Worm (Caenorhabditis elegans): ENCODE data around the gene F47B8.5.

F47B8.5 gene

DNA sequence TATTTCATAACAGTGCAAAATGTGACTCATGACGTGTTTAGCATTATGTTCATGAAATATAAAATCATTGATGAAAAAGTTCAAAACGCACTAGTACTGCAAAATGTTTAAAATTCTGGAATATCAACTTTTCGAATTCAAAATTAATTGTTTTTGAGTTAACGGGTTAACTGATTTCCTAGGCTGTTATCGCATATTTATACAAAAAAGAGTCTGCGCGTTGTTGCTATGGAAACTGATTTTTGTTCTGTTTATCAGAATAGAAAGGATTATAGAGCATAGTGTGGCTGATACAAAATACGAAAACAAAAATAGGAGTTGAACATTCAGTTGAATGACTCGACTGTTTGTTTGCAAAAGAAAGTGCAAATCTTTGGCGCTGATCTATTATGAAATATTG is 10.1 kb downstream of the F47B8.5 start:
- TF ChIP-seq tbx-8 (GFP tag; optimal IDR thresholded peaks at IDR 0.05) = no peak
- TF ChIP-seq ceh-83 (GFP tag; optimal IDR thresholded peaks at IDR 0.05) = no peak
- no peak for TF ChIP-seq elt-1 (tag; optimal IDR thresholded peaks at IDR 0.05; ENCODE audit: borderline replicate concordance, insufficient read depth)
- no peak for TF ChIP-seq mls-2 (tag; optimal IDR thresholded peaks at IDR 0.05)
- no peak for TF ChIP-seq pha-4 (tag; optimal IDR thresholded peaks at IDR 0.05)
- TF ChIP-seq sem-2 (GFP tag; optimal IDR thresholded peaks at IDR 0.05) = no peak
- no peak for TF ChIP-seq ceh-39 (tag; optimal IDR thresholded peaks at IDR 0.05)
- no peak for TF ChIP-seq snpc-4 (tag; optimal IDR thresholded peaks at IDR 0.05)
- no peak for TF ChIP-seq mab-5 (tag; optimal IDR thresholded peaks at IDR 0.05)
- no peak for TF ChIP-seq flh-1 (GFP tag; optimal IDR thresholded peaks at IDR 0.05)
- no peak for TF ChIP-seq ztf-11 (tag; optimal IDR thresholded peaks at IDR 0.05)
- TF ChIP-seq lin-32 (GFP tag; optimal IDR thresholded peaks at IDR 0.05) = no peak

DNA sequence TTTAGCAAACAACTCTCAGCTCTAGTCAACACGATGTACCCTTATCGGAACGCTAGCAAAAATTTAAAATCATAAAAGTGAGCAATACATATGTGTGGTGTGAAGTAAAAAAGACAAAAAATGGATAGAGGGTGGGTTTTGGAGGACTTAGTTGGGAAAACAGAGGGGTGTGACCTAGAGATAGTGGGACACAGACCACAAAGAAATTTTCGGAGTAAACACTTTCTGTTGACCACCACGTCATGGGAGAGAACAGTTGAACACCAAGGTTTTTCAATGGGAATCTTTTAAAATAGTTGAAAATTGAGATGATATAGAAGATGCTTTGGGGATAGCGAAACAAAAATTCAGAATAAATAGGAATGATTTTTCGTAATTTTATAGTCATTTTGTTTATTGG is 10.5 kb downstream of the F47B8.5 start:
- TF ChIP-seq pha-4 (tag; optimal IDR thresholded peaks at IDR 0.05) = no peak
- TF ChIP-seq mep-1 (tag; optimal IDR thresholded peaks at IDR 0.05) = no peak
- no peak for TF ChIP-seq nhr-28 (tag; optimal IDR thresholded peaks at IDR 0.05)
- TF ChIP-seq snpc-4 (tag; optimal IDR thresholded peaks at IDR 0.05) = no peak
- TF ChIP-seq cnd-1 (tag; optimal IDR thresholded peaks at IDR 0.05) = no peak
- no peak for TF ChIP-seq elt-3 (tag; optimal IDR thresholded peaks at IDR 0.05)
- TF ChIP-seq ceh-83 (GFP tag; optimal IDR thresholded peaks at IDR 0.05) = no peak
- no peak for TF ChIP-seq mls-2 (tag; optimal IDR thresholded peaks at IDR 0.05)
- no peak for TF ChIP-seq tbx-8 (GFP tag; optimal IDR thresholded peaks at IDR 0.05)
- no peak for TF ChIP-seq ceh-43 (GFP tag; optimal IDR thresholded peaks at IDR 0.05)
- TF ChIP-seq lin-13 (tag; optimal IDR thresholded peaks at IDR 0.05) = no peak
- TF ChIP-seq sptf-1 (tag; optimal IDR thresholded peaks at IDR 0.05) = no peak
- no peak for TF ChIP-seq unc-62 (GFP tag; optimal IDR thresholded peaks at IDR 0.05)
- TF ChIP-seq bed-3 (GFP tag; optimal IDR thresholded peaks at IDR 0.05) = no peak
- no peak for TF ChIP-seq lin-32 (GFP tag; optimal IDR thresholded peaks at IDR 0.05)
- TF ChIP-seq ztf-11 (tag; optimal IDR thresholded peaks at IDR 0.05) = no peak
- no peak for TF ChIP-seq nhr-237 (tag; optimal IDR thresholded peaks at IDR 0.05)
- TF ChIP-seq ham-2 (GFP tag; optimal IDR thresholded peaks at IDR 0.05) = no peak
- no peak for TF ChIP-seq flh-1 (GFP tag; optimal IDR thresholded peaks at IDR 0.05)

DNA sequence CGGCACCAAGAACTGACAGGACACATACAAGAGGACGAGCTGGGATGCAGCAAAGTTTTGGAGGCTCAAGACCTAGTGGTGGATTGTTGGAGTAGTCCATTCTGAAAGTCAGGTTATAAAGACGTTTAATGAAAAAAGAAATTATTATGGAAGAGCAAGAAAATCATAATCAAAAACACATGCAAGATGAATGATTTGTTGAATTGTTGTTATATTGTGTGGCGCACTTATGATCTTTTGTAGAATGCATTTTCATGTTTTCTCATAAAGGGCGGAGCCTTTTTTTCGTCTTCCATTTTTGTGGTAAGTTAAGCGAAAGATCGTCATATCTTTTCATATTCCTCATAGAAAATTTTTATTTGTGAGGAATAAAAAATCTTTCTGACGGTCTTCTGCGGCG is 11.2 kb downstream of the F47B8.5 start, which contains the start of gene F47B8.2:
TSS of gene F47B8.2 (minus strand) at position 101 of the 400 bp plus-strand sequence.
- TF ChIP-seq cnd-1 (tag; optimal IDR thresholded peaks at IDR 0.05) (no peak), mls-2 (tag; optimal IDR thresholded peaks at IDR 0.05) (no peak), elt-3 (tag; optimal IDR thresholded peaks at IDR 0.05) (no peak), flh-1 (GFP tag; optimal IDR thresholded peaks at IDR 0.05) (no peak), tbx-8 (GFP tag; optimal IDR thresholded peaks at IDR 0.05) (no peak), ztf-11 (tag; optimal IDR thresholded peaks at IDR 0.05) (no peak), blmp-1 (tag; optimal IDR thresholded peaks at IDR 0.05) (no peak), snpc-4 (tag; optimal IDR thresholded peaks at IDR 0.05) (no peak), lin-32 (GFP tag; optimal IDR thresholded peaks at IDR 0.05) (no peak), elt-1 (tag; optimal IDR thresholded peaks at IDR 0.05; ENCODE audit: borderline replicate concordance, insufficient read depth) (no peak), nhr-28 (tag; optimal IDR thresholded peaks at IDR 0.05) (no peak), bed-3 (GFP tag; optimal IDR thresholded peaks at IDR 0.05) (no peak), lsy-2 (tag; optimal IDR thresholded peaks at IDR 0.05) (no peak), ceh-83 (GFP tag; optimal IDR thresholded peaks at IDR 0.05) (no peak), hlh-1 (tag; optimal IDR thresholded peaks at IDR 0.05) (no peak), ces-1 (GFP tag; optimal IDR thresholded peaks at IDR 0.05) (no peak), unc-120 (tag; optimal IDR thresholded peaks at IDR 0.05; ENCODE audit: poor library complexity, severe bottlenecking) (no peak), nhr-12 (tag; optimal IDR thresholded peaks at IDR 0.05) (no peak), drap-1 (GFP tag; optimal IDR thresholded peaks at IDR 0.05) (no peak), nhr-2 (tag; optimal IDR thresholded peaks at IDR 0.05) (no peak)

DNA sequence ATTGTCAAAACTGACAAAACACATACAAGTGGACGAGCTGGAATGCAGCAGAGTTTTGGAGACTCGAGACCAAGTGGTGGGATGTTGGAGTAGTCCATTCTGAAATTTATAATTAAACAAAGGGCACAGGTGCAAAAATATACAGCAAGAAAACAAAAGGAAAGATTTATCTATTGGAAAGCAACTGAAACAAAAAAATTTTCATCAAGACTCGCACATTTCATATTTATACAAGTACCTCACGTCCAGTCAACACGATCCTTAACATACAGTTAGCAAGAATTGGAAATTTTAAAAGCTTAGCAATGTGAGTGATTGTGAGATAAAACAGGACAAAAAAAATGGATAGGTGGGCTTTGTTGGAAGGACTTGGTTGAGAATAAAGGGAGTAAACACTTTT is 13.4 kb downstream of the F47B8.5 start, which contains the start of gene F47B8.1:
TSS of gene F47B8.1 (minus strand) at position 101 of the 400 bp plus-strand sequence.
- TF ChIP-seq flh-1 (GFP tag; optimal IDR thresholded peaks at IDR 0.05) (no peak), ztf-11 (tag; optimal IDR thresholded peaks at IDR 0.05) (no peak), nhr-2 (tag; optimal IDR thresholded peaks at IDR 0.05) (no peak), zip-8 (tag; optimal IDR thresholded peaks at IDR 0.05) (no peak), tbx-8 (GFP tag; optimal IDR thresholded peaks at IDR 0.05) (no peak), nhr-12 (tag; optimal IDR thresholded peaks at IDR 0.05) (no peak), ceh-43 (GFP tag; optimal IDR thresholded peaks at IDR 0.05) (no peak), elt-1 (tag; optimal IDR thresholded peaks at IDR 0.05; ENCODE audit: borderline replicate concordance, insufficient read depth) (no peak), nhr-28 (tag; optimal IDR thresholded peaks at IDR 0.05) (no peak)
